Worm (Caenorhabditis elegans): ENCODE measurements around the gene F58E6.8.

The F58E6.8 gene

ce11 chrV:9791332-9791731 lies 35.7 kb upstream of the F58E6.8 start, which contains the start of gene lipl-2:
TSS of gene lipl-2 (plus strand) at chrV:9791567.
- no peak for TF ChIP-seq rec-8 (tag; optimal IDR thresholded peaks at IDR 0.05)
- TF ChIP-seq lag-1 (GFP tag; IDR thresholded peaks at IDR 0.05) = no peak
- TF ChIP-seq sdz-38 (tag; optimal IDR thresholded peaks at IDR 0.05) = no peak
- TF ChIP-seq C17E4.6 (GFP tag; IDR thresholded peaks at IDR 0.05) = no peak
- no peak for TF ChIP-seq nfya-2 (GFP tag; IDR thresholded peaks at IDR 0.05)
- no peak for TF ChIP-seq attf-3 (GFP tag; conservative IDR thresholded peaks at IDR 0.05)
- peak; percentile 68 for TF ChIP-seq nhr-80 (tag; optimal IDR thresholded peaks at IDR 0.05)
- TF ChIP-seq dox-1 (GFP tag; IDR thresholded peaks at IDR 0.05) = no peak
- no peak for TF ChIP-seq die-1 (tag; optimal IDR thresholded peaks at IDR 0.05)
- no peak for TF ChIP-seq Y79H2A.3 (GFP tag; conservative IDR thresholded peaks at IDR 0.05)
- no peak for TF ChIP-seq xnd-1 (tag; optimal IDR thresholded peaks at IDR 0.05)
- TF ChIP-seq tbp1 (GFP tag; optimal IDR thresholded peaks at IDR 0.05) = peak; percentile 8
- peak in 1 of 2 experiments; percentile 57 for TF ChIP-seq let-607 (tag; optimal IDR thresholded peaks at IDR 0.05)
- no peak for TF ChIP-seq him-1 (tag; optimal IDR thresholded peaks at IDR 0.05)
- TF ChIP-seq F57A8.1 (GFP tag; optimal IDR thresholded peaks at IDR 0.05) = no peak
- TF ChIP-seq repo-1 (tag; optimal IDR thresholded peaks at IDR 0.05) = no peak
- no peak for TF ChIP-seq egl-44 (GFP tag; IDR thresholded peaks at IDR 0.05)
- no peak for TF ChIP-seq T07F8.4 (tag; optimal IDR thresholded peaks at IDR 0.05)

DNA sequence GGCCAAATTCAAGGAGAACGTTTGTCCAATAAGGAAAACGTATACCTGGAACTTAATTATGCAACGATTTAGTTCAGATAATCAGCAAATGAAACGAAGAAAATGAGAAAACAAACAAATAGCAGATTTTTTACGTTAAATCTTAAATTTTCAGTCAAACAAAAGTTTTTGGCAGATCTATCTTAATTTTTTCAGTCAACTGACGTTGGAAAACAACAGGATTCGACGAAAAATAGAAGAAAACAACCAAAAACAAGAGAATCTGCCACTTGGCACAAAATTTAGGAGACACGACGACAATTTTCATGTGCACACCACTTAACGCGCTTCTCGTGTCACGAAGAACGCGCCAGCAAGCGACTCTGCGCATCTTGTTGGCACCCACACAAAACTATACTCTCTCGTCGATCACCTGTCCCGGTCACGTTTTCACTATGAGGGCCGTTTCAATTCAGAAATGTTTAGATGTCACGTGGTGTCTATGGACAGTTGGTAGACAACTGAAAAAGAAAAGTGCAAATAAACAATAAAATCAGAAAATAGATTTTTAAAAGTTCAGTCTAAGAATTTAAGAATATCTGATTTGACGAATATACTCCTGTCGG lies 34.1 kb upstream of the F58E6.8 start, which contains the start of gene ztf-7:
TSS of gene ztf-7 (minus strand) at position 51 of the 605 bp plus-strand sequence.
- TF ChIP-seq ztf-18 (tag; optimal IDR thresholded peaks at IDR 0.05) (peak; percentile 98), attf-6 (GFP tag; IDR thresholded peaks at IDR 0.05) (0 out of 2 replicates have a peak, but pooled peaks have one; percentile 11), akir-1 (GFP tag; optimal IDR thresholded peaks at IDR 0.05) (peak; percentile 15), tbp1 (GFP tag; optimal IDR thresholded peaks at IDR 0.05) (peak; percentile 73), athp-1 (tag; optimal IDR thresholded peaks at IDR 0.05) (peak; percentile 61), atf-7 (tag; optimal IDR thresholded peaks at IDR 0.05) (peak; percentile 96), F37B4.10 (GFP tag; IDR thresholded peaks at IDR 0.05) (0 out of 2 replicates have a peak, but pooled peaks have one; percentile 78), F49E8.2 (tag; optimal IDR thresholded peaks at IDR 0.05; ENCODE audit: insufficient read depth) (peak; percentile 3), B0336.3 (GFP tag; IDR thresholded peaks at IDR 0.05) (peak; percentile 98), let-526 (GFP tag; IDR thresholded peaks at IDR 0.05) (peak; percentile 93), dpl-1 (GFP tag; optimal IDR thresholded peaks at IDR 0.05) (peak; percentile 49), lsl-1 (GFP tag; optimal IDR thresholded peaks at IDR 0.05) (peak; percentile 68), D2030.7 (GFP tag; IDR thresholded peaks at IDR 0.05) (peak; percentile 26; the same call in 1 of the 2 replicates), cebp-2 (GFP tag; IDR thresholded peaks at IDR 0.05) (peak; percentile 65; the same call in 1 of the 2 replicates), ceh-58 (GFP tag; IDR thresholded peaks at IDR 0.05) (no peak), B0261.1 (tag; optimal IDR thresholded peaks at IDR 0.05) (peak; percentile 12), hmg-1.2 (GFP tag; IDR thresholded peaks at IDR 0.05) (peak; percentile 99), tlf-1 (GFP tag; optimal IDR thresholded peaks at IDR 0.05) (peak; percentile 97), somi-1 (GFP tag; optimal IDR thresholded peaks at IDR 0.05) (peak; percentile 92), nhr-90 (tag; optimal IDR thresholded peaks at IDR 0.05) (peak; percentile 77), lag-1 (GFP tag; IDR thresholded peaks at IDR 0.05) (0 out of 2 replicates have a peak, but pooled peaks have one; percentile 56), F23B12.7 (tag; optimal IDR thresholded peaks at IDR 0.05; ENCODE audit: insufficient read depth) (peak; percentile 55), sdz-38 (tag; optimal IDR thresholded peaks at IDR 0.05) (no peak), ceh-27 (GFP tag; optimal IDR thresholded peaks at IDR 0.05) (peak; percentile 97), Y53G8AR.9 (GFP tag; conservative IDR thresholded peaks at IDR 0.05) (peak; percentile 95), hrde-1 (tag; optimal IDR thresholded peaks at IDR 0.05; ENCODE audit: borderline replicate concordance) (no peak), xnd-1 (tag; optimal IDR thresholded peaks at IDR 0.05) (no peak), aptf-3 (GFP tag; IDR thresholded peaks at IDR 0.05) (no peak), ceh-91 (GFP tag; IDR thresholded peaks at IDR 0.05) (peak; percentile 37; the same call in 1 of the 2 replicates), lin-54 (GFP tag; optimal IDR thresholded peaks at IDR 0.05) (peak; percentile 91), nhr-120 (GFP tag; IDR thresholded peaks at IDR 0.05) (no peak), let-607 (tag; optimal IDR thresholded peaks at IDR 0.05) (peak; percentile 97 to 98), pbrm-1 (GFP tag; IDR thresholded peaks at IDR 0.05) (peak; percentile 97)

Data from whole organism, young adult.